Worm (Caenorhabditis elegans) whole organism, late embryonic: ENCODE results near the gene jbts-14.

Source experiments
- C08G9.2 ChIP-seq: sonication (generic microtip); optimal IDR thresholded peaks from 2 replicates; lab custom pipeline; 2016; ENCODE audit warnings: mild to moderate bottlenecking, missing genetic modification characterization, moderate library complexity, missing compliant biosample characterization
- F13H6.1 ChIP-seq: sonication (generic microtip); optimal IDR thresholded peaks from 2 replicates; lab custom pipeline; 2016; ENCODE audit warnings: missing genetic modification characterization, missing compliant biosample characterization
- T23F11.4 ChIP-seq: fragments of 200-800 bp; sonication (Bioruptor generic); optimal IDR thresholded peaks from 2 replicates; lab custom pipeline; 2018; ENCODE audit warnings: mild to moderate bottlenecking, missing genetic modification characterization, missing compliant biosample characterization
- Y22D7AL.16 ChIP-seq: sonication (generic microtip); optimal IDR thresholded peaks from 2 replicates; lab custom pipeline; 2016; ENCODE audit warnings: missing genetic modification characterization, missing compliant biosample characterization
- ahr-1 ChIP-seq: sonication (generic microtip); optimal IDR thresholded peaks from 2 replicates; lab custom pipeline; 2016; ENCODE audit warnings: missing genetic modification characterization, missing compliant biosample characterization
- ceh-18 ChIP-seq: sonication (generic microtip); optimal IDR thresholded peaks from 2 replicates; lab custom pipeline; 2016; ENCODE audit warnings: missing genetic modification characterization, missing compliant biosample characterization
- ceh-22 ChIP-seq: sonication (generic microtip); optimal IDR thresholded peaks from 2 replicates; lab custom pipeline; 2017; ENCODE audit warnings: missing biosample characterization, missing genetic modification characterization
- ceh-24 ChIP-seq: sonication (generic microtip); optimal IDR thresholded peaks from 2 replicates; lab custom pipeline; 2016; ENCODE audit warnings: mild to moderate bottlenecking, missing genetic modification characterization, missing compliant biosample characterization
- ceh-31 ChIP-seq: sonication (generic microtip); optimal IDR thresholded peaks from 2 replicates; lab custom pipeline; 2016; ENCODE audit warnings: missing genetic modification characterization, missing compliant biosample characterization
- ceh-45 ChIP-seq: fragments of 200-800 bp; sonication (Bioruptor generic); IDR thresholded peaks from 2 replicates; pipeline ENCODE4 v1.3.6; 2022; ENCODE audit warnings: missing genetic modification reagents, missing genetic modification characterization, missing compliant biosample characterization
- ceh-48 ChIP-seq: sonication (generic microtip); optimal IDR thresholded peaks from 2 replicates; lab custom pipeline; 2016; ENCODE audit warnings: missing genetic modification characterization, inconsistent platforms, missing compliant biosample characterization
- ceh-9 ChIP-seq: sonication (generic microtip); optimal IDR thresholded peaks from 2 replicates; lab custom pipeline; 2016; ENCODE audit warnings: mild to moderate bottlenecking, missing genetic modification characterization, inconsistent platforms, missing compliant biosample characterization
- dmd-4 ChIP-seq: sonication (generic microtip); optimal IDR thresholded peaks from 2 replicates; lab custom pipeline; 2016; ENCODE audit warnings: borderline replicate concordance, missing genetic modification characterization, missing compliant biosample characterization
- dve-1 ChIP-seq: sonication (generic microtip); optimal IDR thresholded peaks from 2 replicates; lab custom pipeline; 2017; ENCODE audit warnings: antibody characterized with exemption, mild to moderate bottlenecking, missing genetic modification characterization, missing compliant biosample characterization
- elt-2 ChIP-seq: sonication (generic microtip); optimal IDR thresholded peaks from 2 replicates; lab custom pipeline; 2016; ENCODE audit warnings: missing genetic modification reagents, missing genetic modification characterization, missing compliant biosample characterization
- eyg-1 ChIP-seq: sonication (generic microtip); optimal IDR thresholded peaks from 2 replicates; lab custom pipeline; 2016; ENCODE audit warnings: missing genotype, missing genetic modification characterization, missing compliant biosample characterization
- fax-1 ChIP-seq: sonication (generic microtip); optimal IDR thresholded peaks from 2 replicates; lab custom pipeline; 2016; ENCODE audit warnings: missing genotype, missing genetic modification characterization, missing compliant biosample characterization
- fkh-10 ChIP-seq: fragments of 150-350 bp; optimal IDR thresholded peaks from 2 replicates; lab custom pipeline; 2014; ENCODE audit warnings: missing biosample characterization, missing genetic modification reagents, missing genetic modification characterization
- fkh-6 ChIP-seq: sonication (generic microtip); optimal IDR thresholded peaks from 2 replicates; lab custom pipeline; 2016; ENCODE audit warnings: missing genetic modification characterization, missing compliant biosample characterization
- gmeb-2 ChIP-seq: sonication (generic microtip); optimal IDR thresholded peaks from 2 replicates; lab custom pipeline; 2016; ENCODE audit warnings: missing genetic modification characterization, inconsistent platforms, missing compliant biosample characterization
- hlh-13 ChIP-seq: fragments of 200-800 bp; sonication (Bioruptor generic); optimal IDR thresholded peaks from 2 replicates; lab custom pipeline; 2018; ENCODE audit warnings: mild to moderate bottlenecking, missing genetic modification characterization, missing compliant biosample characterization
- hlh-15 ChIP-seq: sonication (generic microtip); optimal IDR thresholded peaks from 2 replicates; lab custom pipeline; 2016; ENCODE audit warnings: missing genetic modification characterization, missing compliant biosample characterization
- hlh-6 ChIP-seq: sonication (generic microtip); optimal IDR thresholded peaks from 2 replicates; lab custom pipeline; 2016; ENCODE audit warnings: missing genotype, missing genetic modification characterization, missing compliant biosample characterization
- lin-11 ChIP-seq: fragments of 200-800 bp; sonication (Bioruptor generic); optimal IDR thresholded peaks from 2 replicates; lab custom pipeline; 2018; ENCODE audit warnings: mild to moderate bottlenecking, missing genetic modification characterization, missing compliant biosample characterization
- madf-2 ChIP-seq: sonication (generic microtip); optimal IDR thresholded peaks from 2 replicates; lab custom pipeline; 2017; ENCODE audit warnings: missing genetic modification characterization, missing compliant biosample characterization
- mec-3 ChIP-seq: sonication (generic microtip); optimal IDR thresholded peaks from 2 replicates; lab custom pipeline; 2016; ENCODE audit warnings: borderline replicate concordance, missing genetic modification characterization, missing compliant biosample characterization
- nfya-1 ChIP-seq: sonication (generic microtip); optimal IDR thresholded peaks from 2 replicates; lab custom pipeline; 2017; ENCODE audit warnings: missing genetic modification characterization, mild to moderate bottlenecking, missing compliant biosample characterization, antibody characterized with exemption, moderate library complexity
- nhr-11 ChIP-seq: fragments of 150-350 bp; optimal IDR thresholded peaks from 2 replicates; lab custom pipeline; 2014; ENCODE audit warnings: missing biosample characterization, missing genetic modification characterization
- nhr-232 ChIP-seq: sonication (generic microtip); optimal IDR thresholded peaks from 2 replicates; lab custom pipeline; 2016; ENCODE audit warnings: missing genetic modification characterization, missing compliant biosample characterization
- pag-3 ChIP-seq: sonication (generic microtip); optimal IDR thresholded peaks from 2 replicates; lab custom pipeline; 2016; ENCODE audit warnings: missing compliant biosample characterization, missing genetic modification characterization, borderline replicate concordance
- pat-9 ChIP-seq: fragments of 200-800 bp; sonication (Bioruptor generic); optimal IDR thresholded peaks from 2 replicates; lab custom pipeline; 2018; ENCODE audit warnings: mild to moderate bottlenecking, missing genetic modification characterization, moderate library complexity, missing compliant biosample characterization
- pha-4 ChIP-seq: fragments of 150-350 bp; optimal IDR thresholded peaks from 2 replicates; lab custom pipeline; 2018; ENCODE audit warnings: missing biosample characterization, missing genetic modification reagents, missing genetic modification characterization
- pqm-1 ChIP-seq: sonication (generic microtip); optimal IDR thresholded peaks from 2 replicates; lab custom pipeline; 2016; ENCODE audit warnings: missing genetic modification characterization, missing compliant biosample characterization
- rnt-1 ChIP-seq: sonication (generic microtip); optimal IDR thresholded peaks from 2 replicates; lab custom pipeline; 2016; ENCODE audit warnings: missing genetic modification characterization, missing compliant biosample characterization
- sdc-2 ChIP-seq: sonication (generic microtip); optimal IDR thresholded peaks from 2 replicates; lab custom pipeline; 2016; ENCODE audit warnings: missing genotype, missing genetic modification characterization, missing compliant biosample characterization
- sox-2 ChIP-seq: fragments of 200-800 bp; sonication (Bioruptor generic); IDR thresholded peaks from 2 replicates; pipeline ENCODE4 v1.3.6; 2022; ENCODE audit warnings: missing genetic modification reagents, missing genetic modification characterization, missing compliant biosample characterization
- syd-9 ChIP-seq: sonication (generic microtip); optimal IDR thresholded peaks from 2 replicates; lab custom pipeline; 2016; ENCODE audit warnings: mild to moderate bottlenecking, missing genetic modification characterization, moderate library complexity, missing compliant biosample characterization
- tbx-7 ChIP-seq: sonication (generic microtip); optimal IDR thresholded peaks from 2 replicates; lab custom pipeline; 2016; ENCODE audit warnings: missing genotype, missing genetic modification characterization, missing compliant biosample characterization
- ttx-3 ChIP-seq: sonication (generic microtip); optimal IDR thresholded peaks from 2 replicates; lab custom pipeline; 2016; ENCODE audit warnings: missing genetic modification reagents, missing genetic modification characterization, missing compliant biosample characterization
- unc-3 ChIP-seq, 2 experiments: fragments of 200-800 bp in 1 of 2; sonication (Bioruptor generic) in 1 of 2; sonication (generic microtip) in 1 of 2; conservative IDR thresholded peaks in 1 of 2; optimal IDR thresholded peaks in 1 of 2; 2 replicates each; pipeline versions ENCODE4 v1.3.6 to Lab custom; 2016 to 2022; ENCODE audit warnings: missing compliant biosample characterization in 2 of 2, missing genetic modification characterization in 2 of 2, missing genetic modification reagents in 1 of 2
- unc-55 ChIP-seq: sonication (generic microtip); optimal IDR thresholded peaks from 2 replicates; lab custom pipeline; 2017; ENCODE audit warnings: missing biosample characterization, missing genetic modification reagents, missing genetic modification characterization
- unc-86 ChIP-seq: sonication (generic microtip); optimal IDR thresholded peaks from 2 replicates; lab custom pipeline; 2016; ENCODE audit warnings: missing genetic modification characterization, missing compliant biosample characterization
- zip-5 ChIP-seq: sonication (generic microtip); optimal IDR thresholded peaks from 2 replicates; lab custom pipeline; 2016; ENCODE audit warnings: missing genetic modification characterization, missing compliant biosample characterization
- ztf-16 ChIP-seq: sonication (generic microtip); optimal IDR thresholded peaks from 2 replicates; lab custom pipeline; 2017; ENCODE audit warnings: missing genetic modification characterization, missing compliant biosample characterization

Gene jbts-14

DNA sequence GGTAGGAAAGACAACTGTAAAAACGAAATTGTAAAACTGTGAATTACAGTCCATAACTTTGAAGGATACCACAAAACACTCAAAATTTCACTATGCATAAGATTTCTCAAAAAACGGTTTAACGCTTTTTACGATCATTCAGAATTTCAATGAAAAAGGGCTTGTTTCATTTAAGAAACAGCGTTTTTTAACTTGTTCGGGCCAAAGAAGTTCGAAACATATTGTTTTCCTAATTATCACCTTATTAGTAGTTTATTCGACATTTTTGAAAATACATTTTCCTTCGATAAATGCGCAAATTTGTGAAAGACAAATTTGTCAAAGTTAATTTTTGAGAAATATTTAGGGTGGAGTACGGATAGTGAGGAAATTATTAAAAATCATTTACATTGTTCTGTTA, 724 bp downstream of the jbts-14 start:
- no peak for TF ChIP-seq elt-2 (tag; lab: Kevin White, UChicago)
- no peak for TF ChIP-seq ahr-1 (tag; lab: Kevin White, UChicago)
- TF ChIP-seq rnt-1 (tag; lab: Kevin White, UChicago): no peak
- no peak for TF ChIP-seq ceh-24 (tag; lab: Kevin White, UChicago)
- TF ChIP-seq hlh-13 (GFP tag; lab: Kevin White, UChicago): no peak
- no peak for TF ChIP-seq C08G9.2
- no peak for TF ChIP-seq nhr-232 (tag; lab: Kevin White, UChicago)
- TF ChIP-seq sox-2 (GFP tag; lab: Robert Waterston, UW): no peak
- no peak for TF ChIP-seq hlh-6 (tag; lab: Kevin White, UChicago)
- TF ChIP-seq mec-3 (tag; lab: Kevin White, UChicago): no peak
- no peak for TF ChIP-seq dmd-4
- TF ChIP-seq madf-2: no peak
- TF ChIP-seq nfya-1 (tag; lab: Kevin White, UChicago): no peak
- TF ChIP-seq unc-3 (GFP tag; conservative IDR thresholded peaks at IDR 0.05; lab: Robert Waterston, UW): no peak
- TF ChIP-seq unc-3 (tag; optimal IDR thresholded peaks at IDR 0.05; lab: Kevin White, UChicago): no peak
- no peak for TF ChIP-seq ceh-45 (GFP tag; lab: Robert Waterston, UW)

DNA sequence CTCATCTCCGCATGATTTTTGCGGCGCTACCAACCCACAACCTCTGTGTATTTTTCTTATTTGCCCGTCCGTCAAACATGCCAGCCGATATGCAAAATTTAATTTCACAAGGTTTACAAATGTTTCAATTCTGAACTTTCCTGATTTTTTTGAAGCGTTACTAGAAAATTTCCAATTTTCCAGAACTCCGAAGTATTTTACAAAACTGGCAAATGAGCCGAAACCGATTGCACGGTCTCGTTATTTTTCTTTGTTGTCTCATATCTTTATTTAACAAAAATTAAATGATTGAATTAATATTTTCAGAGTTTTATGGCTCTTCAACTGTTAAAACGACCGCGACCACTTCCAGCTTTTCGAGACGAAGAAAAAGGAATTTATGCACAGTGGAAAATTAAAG, 3.9 kb downstream of the jbts-14 start, which contains the start of gene F53A9.3:
TSS of gene F53A9.3 (plus strand) at position 301 of the 400 bp plus-strand sequence.
- TF ChIP-seq sdc-2 (no peak), hlh-15 (tag; lab: Kevin White, UChicago) (no peak), fkh-10 (GFP tag; lab: Kevin White, UChicago) (no peak), pqm-1 (tag; lab: Kevin White, UChicago) (no peak)

- no peak for TF ChIP-seq fax-1 (tag; lab: Kevin White, UChicago)
- no peak for TF ChIP-seq nhr-11 (tag; lab: Kevin White, UChicago)
- no peak for TF ChIP-seq lin-11 (tag; lab: Kevin White, UChicago)
- TF ChIP-seq ahr-1 (tag; lab: Kevin White, UChicago): no peak
- no peak for TF ChIP-seq dve-1 (tag; lab: Kevin White, UChicago)
- TF ChIP-seq pag-3 (tag; lab: Kevin White, UChicago): no peak
- no peak for TF ChIP-seq syd-9
- TF ChIP-seq Y22D7AL.16 (tag; lab: Kevin White, UChicago): no peak
- no peak for TF ChIP-seq eyg-1
- no peak for TF ChIP-seq unc-86 (tag; lab: Kevin White, UChicago)
- no peak for TF ChIP-seq pha-4
- TF ChIP-seq ceh-22: no peak
- no peak for TF ChIP-seq pqm-1 (tag; lab: Kevin White, UChicago)
- TF ChIP-seq ztf-16 (tag; lab: Kevin White, UChicago): no peak
- TF ChIP-seq mec-3 (tag; lab: Kevin White, UChicago): no peak
- no peak for TF ChIP-seq ceh-48 (tag; lab: Kevin White, UChicago)
- no peak for TF ChIP-seq zip-5 (tag; lab: Kevin White, UChicago)
- no peak for TF ChIP-seq T23F11.4 (GFP tag; lab: Kevin White, UChicago)
Observed at ce11 chrX:8709424-8709823, 5.3 kb downstream of the jbts-14 start, which contains the start of gene kreg-1. TSS of gene kreg-1 (plus strand) at chrX:8709764.

DNA sequence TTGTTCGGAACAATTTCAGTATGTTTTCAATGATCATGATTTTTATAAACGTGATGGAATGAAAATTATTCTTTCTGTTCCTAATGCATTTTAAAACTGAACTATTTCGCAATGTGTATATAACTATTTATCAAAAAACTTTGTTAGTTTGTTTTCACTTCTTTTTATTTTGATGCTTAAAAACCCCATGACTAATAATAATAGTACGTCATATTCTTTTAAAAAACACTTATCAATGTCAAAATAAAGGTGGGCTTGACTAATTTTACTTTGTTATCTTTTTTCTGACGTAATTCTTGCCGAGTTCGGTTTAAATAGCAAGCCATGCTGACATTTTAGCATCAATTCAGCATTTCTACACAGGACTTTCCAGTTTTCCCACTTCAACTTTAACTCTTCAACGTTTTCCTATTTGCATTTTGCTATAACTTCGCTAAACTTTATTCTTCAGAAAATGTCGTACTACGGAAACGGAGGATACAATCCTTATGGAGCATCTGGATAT, 7.1 kb downstream of the jbts-14 start, which contains the start of gene F53A9.1:
TSS of gene F53A9.1 (plus strand) at position 455 of the 505 bp plus-strand sequence.
- TF ChIP-seq ceh-9 (tag; lab: Kevin White, UChicago): no peak
- TF ChIP-seq ceh-31 (tag; lab: Kevin White, UChicago): no peak
- no peak for TF ChIP-seq pat-9 (tag; lab: Kevin White, UChicago)
- TF ChIP-seq fkh-6: no peak
- TF ChIP-seq ceh-24 (tag; lab: Kevin White, UChicago): no peak
- TF ChIP-seq ttx-3 (tag; lab: Kevin White, UChicago): no peak
- no peak for TF ChIP-seq ahr-1 (tag; lab: Kevin White, UChicago)
- TF ChIP-seq unc-3 (GFP tag; conservative IDR thresholded peaks at IDR 0.05; lab: Robert Waterston, UW): no peak
- TF ChIP-seq unc-3 (tag; optimal IDR thresholded peaks at IDR 0.05; lab: Kevin White, UChicago): no peak
- no peak for TF ChIP-seq pag-3 (tag; lab: Kevin White, UChicago)
- no peak for TF ChIP-seq unc-86 (tag; lab: Kevin White, UChicago)
- no peak for TF ChIP-seq ceh-18 (tag; lab: Kevin White, UChicago)
- TF ChIP-seq ztf-16 (tag; lab: Kevin White, UChicago): no peak
- no peak for TF ChIP-seq hlh-6 (tag; lab: Kevin White, UChicago)
- TF ChIP-seq dve-1 (tag; lab: Kevin White, UChicago): no peak
- TF ChIP-seq hlh-15 (tag; lab: Kevin White, UChicago): no peak
- TF ChIP-seq F13H6.1 (tag; lab: Kevin White, UChicago): no peak
- no peak for TF ChIP-seq gmeb-2 (tag; lab: Kevin White, UChicago)
- TF ChIP-seq tbx-7 (tag; lab: Kevin White, UChicago): no peak
- no peak for TF ChIP-seq unc-55 (GFP tag; lab: Kevin White, UChicago)
- no peak for TF ChIP-seq fax-1 (tag; lab: Kevin White, UChicago)
- TF ChIP-seq, all 69 proteins: peak for 0
